Fruit fly (Drosophila melanogaster): ENCODE results near the gene CG9331.

Gene CG9331

dm6 chr2L:20808510-20809195 is 14.0 kb upstream of the CG9331 start (continued):
- no peak for TF ChIP-seq CrebB (tag; optimal IDR thresholded peaks at IDR 0.05)
- TF ChIP-seq zen2 (GFP tag; IDR thresholded peaks at IDR 0.05; ENCODE audit: partially characterized antibody), result 0 out of 3 replicates have a peak, but pooled peaks have one; percentile 6
- no peak for TF ChIP-seq Ets97D (GFP tag; optimal IDR thresholded peaks at IDR 0.05)
- no peak for TF ChIP-seq CG6254 (GFP tag; optimal IDR thresholded peaks at IDR 0.05)
- TF ChIP-seq CG34422 (GFP tag; IDR thresholded peaks at IDR 0.05), result 0 out of 3 replicates have a peak, but pooled peaks have one; percentile 22
- TF ChIP-seq H2.0 (GFP tag; IDR thresholded peaks at IDR 0.05), result no peak
- no peak for TF ChIP-seq CG12744 (GFP tag; optimal IDR thresholded peaks at IDR 0.05)
- no peak for TF ChIP-seq croc (GFP tag; conservative IDR thresholded peaks at IDR 0.05)
- peak; percentile 14; the same call in 1 of the 2 replicates for TF ChIP-seq crol (GFP tag; IDR thresholded peaks at IDR 0.05)
- no peak for TF ChIP-seq Opbp (GFP tag; IDR thresholded peaks at IDR 0.05; ENCODE audit: partially characterized antibody)
- no peak for TF ChIP-seq lab (GFP tag; optimal IDR thresholded peaks at IDR 0.05)
- peak; percentile 95 for TF ChIP-seq CG31224 (GFP tag; IDR thresholded peaks at IDR 0.05)
- TF ChIP-seq scrt (GFP tag; optimal IDR thresholded peaks at IDR 0.05), result peak; percentile 96
- TF ChIP-seq chinmo (GFP tag; IDR thresholded peaks at IDR 0.05; ENCODE audit: partially characterized antibody), result 0 out of 4 replicates have a peak, but pooled peaks have one; percentile 26
- TF ChIP-seq dpn (GFP tag; optimal IDR thresholded peaks at IDR 0.05), result no peak
- TF ChIP-seq Atf-2 (GFP tag; optimal IDR thresholded peaks at IDR 0.05), result no peak
- no peak for TF ChIP-seq peb (GFP tag; IDR thresholded peaks at IDR 0.05)
- 0 out of 2 replicates have a peak, but pooled peaks have one; percentile 8 for TF ChIP-seq bbx (GFP tag; IDR thresholded peaks at IDR 0.05; ENCODE audit: partially characterized antibody)
- no peak for TF ChIP-seq zfh1 (GFP tag; IDR thresholded peaks at IDR 0.05)
- peak; percentile 18; the same call in 1 of the 2 replicates for TF ChIP-seq CG9932 (GFP tag; IDR thresholded peaks at IDR 0.05)
- no peak for TF ChIP-seq dimm (GFP tag; IDR thresholded peaks at IDR 0.05)
- no peak for TF ChIP-seq row (GFP tag; IDR thresholded peaks at IDR 0.05)
- TF ChIP-seq hkb (optimal IDR thresholded peaks at IDR 0.05), result no peak
- peak; percentile 1; the same call in 1 of the 2 replicates for TF ChIP-seq hkb (GFP tag; IDR thresholded peaks at IDR 0.05)
- TF ChIP-seq vfl (GFP tag; optimal IDR thresholded peaks at IDR 0.05), result no peak
- no peak for TF ChIP-seq nerfin-2 (GFP tag; IDR thresholded peaks at IDR 0.05; ENCODE audit: partially characterized antibody)
- no peak for TF ChIP-seq CG13296 (GFP tag; optimal IDR thresholded peaks at IDR 0.05)
- TF ChIP-seq nerfin-1 (tag; optimal IDR thresholded peaks at IDR 0.05), result no peak
- peak; percentile 67 for TF ChIP-seq abd-A (tag; optimal IDR thresholded peaks at IDR 0.05)
- TF ChIP-seq CG30431 (GFP tag; optimal IDR thresholded peaks at IDR 0.05), result no peak
- TF ChIP-seq B-H1 (GFP tag; IDR thresholded peaks at IDR 0.05), result peak; percentile 2; the same call in 1 of the 3 replicates
- TF ChIP-seq Dfd (GFP tag; optimal IDR thresholded peaks at IDR 0.05), result no peak
- TF ChIP-seq CG10321 (GFP tag; IDR thresholded peaks at IDR 0.05), result 0 out of 2 replicates have a peak, but pooled peaks have one; percentile 6
- no peak for TF ChIP-seq CG11504 (tag; optimal IDR thresholded peaks at IDR 0.05)
- TF ChIP-seq unc-4 (GFP tag; IDR thresholded peaks at IDR 0.05; ENCODE audit: partially characterized antibody), result no peak
- TF ChIP-seq Gsc (GFP tag; IDR thresholded peaks at IDR 0.05), result no peak
- no peak for TF ChIP-seq pita (GFP tag; optimal IDR thresholded peaks at IDR 0.05)
- 0 out of 3 replicates have a peak, but pooled peaks have one; percentile 3 for TF ChIP-seq tgo (GFP tag; IDR thresholded peaks at IDR 0.05)
- TF ChIP-seq CG1832 (GFP tag; optimal IDR thresholded peaks at IDR 0.05), result peak; percentile 38
- TF ChIP-seq pros (GFP tag; optimal IDR thresholded peaks at IDR 0.05), result peak; percentile 76
- no peak for TF ChIP-seq CG10462 (GFP tag; optimal IDR thresholded peaks at IDR 0.05)
- peak; percentile 37 for TF ChIP-seq Ets65A (GFP tag)
- no peak for TF ChIP-seq ttk (GFP tag; IDR thresholded peaks at IDR 0.05)
- TF ChIP-seq mld (GFP tag; IDR thresholded peaks at IDR 0.05; ENCODE audit: partially characterized antibody), result 0 out of 3 replicates have a peak, but pooled peaks have one; percentile 17
- TF ChIP-seq Trl (optimal IDR thresholded peaks at IDR 0.05), result peak in 1 of 2 experiments; percentile 1
- TF ChIP-seq Trl (GFP tag; optimal IDR thresholded peaks at IDR 0.05), result no peak
- TF ChIP-seq CG18476 (GFP tag; optimal IDR thresholded peaks at IDR 0.05), result no peak
- no peak for TF ChIP-seq CG10654 (GFP tag; optimal IDR thresholded peaks at IDR 0.05)
- no peak for TF ChIP-seq CG15073 (GFP tag; optimal IDR thresholded peaks at IDR 0.05)

Data from whole organism, embryonic.